Worm (Caenorhabditis elegans) whole organism, L4/young adult: ENCODE measurements around the gene T04F8.7.

Experiments
- dao-5 ChIP-seq: sonication (generic microtip); optimal IDR thresholded peaks from 2 replicates; lab custom pipeline; 2016; ENCODE audit warnings: missing genotype, missing genetic modification characterization, moderate library complexity, missing compliant biosample characterization
- him-1 ChIP-seq: sonication (generic microtip); optimal IDR thresholded peaks from 2 replicates; lab custom pipeline; 2016; ENCODE audit warnings: missing genotype, missing genetic modification reagents, missing genetic modification characterization, missing compliant biosample characterization

ce11 chrX:11712230-11712853, 31.6 kb upstream of the T04F8.7 start, which contains the start of gene col-180:
- no peak for TF ChIP-seq him-1 (tag; lab: Kevin White, UChicago)
- no peak for TF ChIP-seq dao-5 (tag; lab: Kevin White, UChicago)
